Fruit fly (Drosophila melanogaster) S2 (cell line): ENCODE results near the gene CG18180.

Experiments
- CG8478 ChIP-seq: fragments of >200 bp; optimal IDR thresholded peaks from 2 replicates; lab custom pipeline; 2018
- CTCF ChIP-seq, 2 experiments: fragments of >200 bp; optimal IDR thresholded peaks; 2 replicates each; lab custom pipeline; 2018

- TF ChIP-seq CTCF (optimal IDR thresholded peaks at IDR 0.05; lab: Kevin White, UChicago) (no peak), CG8478 (lab: Kevin White, UChicago) (no peak)
Measured at dm6 chr3L:9684871-9685270, 44.1 kb downstream of the CG18180 start, which contains the start of gene CG16719.
